Worm (Caenorhabditis elegans): ENCODE results near the gene srg-11.

srg-11 gene

DNA sequence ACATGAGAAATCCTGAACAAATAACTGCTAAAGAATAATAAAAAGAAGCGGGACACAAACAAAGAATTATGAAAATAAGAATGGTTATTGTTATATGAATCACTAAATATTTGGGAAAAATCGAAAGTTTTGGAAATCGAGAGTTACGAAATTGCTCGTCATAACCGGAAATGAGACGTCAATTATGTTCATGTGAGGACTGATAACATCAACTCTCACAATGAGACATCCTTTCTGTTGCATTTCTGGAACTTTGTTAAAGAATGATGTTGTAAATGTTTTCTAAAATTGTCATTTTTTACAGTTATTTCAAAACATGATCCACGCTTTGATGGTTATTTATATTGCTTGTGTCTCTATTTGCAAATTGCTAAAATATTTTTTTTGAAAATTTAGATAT, 31.9 kb upstream of the srg-11 start, which contains the start of gene T23F11.6:
TSS of gene T23F11.6 (minus strand) at position 45 of the 400 bp plus-strand sequence.
- TF ChIP-seq lsy-2 (tag; optimal IDR thresholded peaks at IDR 0.05) (no peak), lin-32 (GFP tag; optimal IDR thresholded peaks at IDR 0.05) (no peak), unc-62 (GFP tag; optimal IDR thresholded peaks at IDR 0.05) (no peak), unc-39 (tag; optimal IDR thresholded peaks at IDR 0.05) (no peak), bed-3 (GFP tag; optimal IDR thresholded peaks at IDR 0.05) (no peak), elt-1 (tag; optimal IDR thresholded peaks at IDR 0.05; ENCODE audit: borderline replicate concordance, insufficient read depth) (no peak), ceh-39 (tag; optimal IDR thresholded peaks at IDR 0.05) (no peak), mab-5 (tag; optimal IDR thresholded peaks at IDR 0.05) (no peak), unc-120 (tag; optimal IDR thresholded peaks at IDR 0.05; ENCODE audit: poor library complexity, severe bottlenecking) (no peak), elt-3 (tag; optimal IDR thresholded peaks at IDR 0.05) (no peak), mls-2 (tag; optimal IDR thresholded peaks at IDR 0.05) (no peak), ceh-83 (GFP tag; optimal IDR thresholded peaks at IDR 0.05) (no peak)

DNA sequence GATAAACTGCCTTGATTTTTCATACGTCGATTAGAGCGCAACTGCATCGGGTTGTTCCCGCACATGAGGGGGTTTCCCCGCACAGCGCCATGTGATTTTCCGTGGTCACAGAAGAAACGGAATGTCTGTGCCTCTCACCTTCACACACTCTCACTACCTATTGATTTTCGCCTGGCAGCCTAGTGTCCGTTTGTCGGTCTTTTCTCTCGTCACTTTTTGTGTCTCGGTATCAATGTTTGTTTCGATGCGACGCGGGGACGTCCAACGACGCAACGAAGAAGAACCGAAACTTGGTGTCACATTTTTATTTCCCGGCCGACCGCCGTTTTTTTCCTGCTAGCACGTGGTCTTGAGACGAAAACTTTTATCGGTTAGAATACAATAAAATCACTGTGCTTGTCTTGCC, 30.4 kb upstream of the srg-11 start:
- no peak for TF ChIP-seq unc-39 (tag; optimal IDR thresholded peaks at IDR 0.05)
- TF ChIP-seq mab-5 (tag; optimal IDR thresholded peaks at IDR 0.05), result no peak
- no peak for TF ChIP-seq bed-3 (GFP tag; optimal IDR thresholded peaks at IDR 0.05)
- no peak for TF ChIP-seq nhr-76 (tag; optimal IDR thresholded peaks at IDR 0.05)
- peak; percentile 58 for TF ChIP-seq M03D4.4 (tag; optimal IDR thresholded peaks at IDR 0.05)
- no peak for TF ChIP-seq nhr-2 (tag; optimal IDR thresholded peaks at IDR 0.05)
- TF ChIP-seq ztf-11 (tag; optimal IDR thresholded peaks at IDR 0.05), result peak; percentile 32
- TF ChIP-seq ceh-43 (GFP tag; optimal IDR thresholded peaks at IDR 0.05), result no peak
- peak; percentile 58 for TF ChIP-seq unc-120 (tag; optimal IDR thresholded peaks at IDR 0.05; ENCODE audit: poor library complexity, severe bottlenecking)
- no peak for TF ChIP-seq sem-2 (GFP tag; optimal IDR thresholded peaks at IDR 0.05)
- TF ChIP-seq nhr-28 (tag; optimal IDR thresholded peaks at IDR 0.05), result no peak
- no peak for TF ChIP-seq flh-1 (GFP tag; optimal IDR thresholded peaks at IDR 0.05)
- peak; percentile 85 for TF ChIP-seq mep-1 (tag; optimal IDR thresholded peaks at IDR 0.05)
- TF ChIP-seq zip-8 (tag; optimal IDR thresholded peaks at IDR 0.05), result no peak
- no peak for TF ChIP-seq snpc-4 (tag; optimal IDR thresholded peaks at IDR 0.05)
- peak; percentile 60 for TF ChIP-seq ces-1 (GFP tag; optimal IDR thresholded peaks at IDR 0.05)
- TF ChIP-seq hlh-1 (tag; optimal IDR thresholded peaks at IDR 0.05), result peak; percentile 90
- TF ChIP-seq ceh-39 (tag; optimal IDR thresholded peaks at IDR 0.05), result peak; percentile 3
- no peak for TF ChIP-seq mls-2 (tag; optimal IDR thresholded peaks at IDR 0.05)
- TF ChIP-seq drap-1 (GFP tag; optimal IDR thresholded peaks at IDR 0.05), result peak; percentile 50
- peak; percentile 75 for TF ChIP-seq elt-3 (tag; optimal IDR thresholded peaks at IDR 0.05)
- no peak for TF ChIP-seq lin-32 (GFP tag; optimal IDR thresholded peaks at IDR 0.05)
- TF ChIP-seq elt-1 (tag; optimal IDR thresholded peaks at IDR 0.05; ENCODE audit: borderline replicate concordance, insufficient read depth), result no peak
- peak; percentile 83 for TF ChIP-seq unc-62 (GFP tag; optimal IDR thresholded peaks at IDR 0.05)
- TF ChIP-seq ceh-83 (GFP tag; optimal IDR thresholded peaks at IDR 0.05), result no peak
- TF ChIP-seq nhr-12 (tag; optimal IDR thresholded peaks at IDR 0.05), result no peak
- no peak for TF ChIP-seq tbx-8 (GFP tag; optimal IDR thresholded peaks at IDR 0.05)
- peak; percentile 42 for TF ChIP-seq lin-13 (tag; optimal IDR thresholded peaks at IDR 0.05)
- TF ChIP-seq blmp-1 (tag; optimal IDR thresholded peaks at IDR 0.05), result no peak
- peak; percentile 27 for TF ChIP-seq ham-2 (GFP tag; optimal IDR thresholded peaks at IDR 0.05)
- no peak for TF ChIP-seq sptf-1 (tag; optimal IDR thresholded peaks at IDR 0.05)
- peak; percentile 90 for TF ChIP-seq nhr-237 (tag; optimal IDR thresholded peaks at IDR 0.05)
- peak; percentile 68 for TF ChIP-seq lsy-2 (tag; optimal IDR thresholded peaks at IDR 0.05)
- peak; percentile 92 for TF ChIP-seq pha-4 (tag; optimal IDR thresholded peaks at IDR 0.05)
- TF ChIP-seq cnd-1 (tag; optimal IDR thresholded peaks at IDR 0.05), result no peak

DNA sequence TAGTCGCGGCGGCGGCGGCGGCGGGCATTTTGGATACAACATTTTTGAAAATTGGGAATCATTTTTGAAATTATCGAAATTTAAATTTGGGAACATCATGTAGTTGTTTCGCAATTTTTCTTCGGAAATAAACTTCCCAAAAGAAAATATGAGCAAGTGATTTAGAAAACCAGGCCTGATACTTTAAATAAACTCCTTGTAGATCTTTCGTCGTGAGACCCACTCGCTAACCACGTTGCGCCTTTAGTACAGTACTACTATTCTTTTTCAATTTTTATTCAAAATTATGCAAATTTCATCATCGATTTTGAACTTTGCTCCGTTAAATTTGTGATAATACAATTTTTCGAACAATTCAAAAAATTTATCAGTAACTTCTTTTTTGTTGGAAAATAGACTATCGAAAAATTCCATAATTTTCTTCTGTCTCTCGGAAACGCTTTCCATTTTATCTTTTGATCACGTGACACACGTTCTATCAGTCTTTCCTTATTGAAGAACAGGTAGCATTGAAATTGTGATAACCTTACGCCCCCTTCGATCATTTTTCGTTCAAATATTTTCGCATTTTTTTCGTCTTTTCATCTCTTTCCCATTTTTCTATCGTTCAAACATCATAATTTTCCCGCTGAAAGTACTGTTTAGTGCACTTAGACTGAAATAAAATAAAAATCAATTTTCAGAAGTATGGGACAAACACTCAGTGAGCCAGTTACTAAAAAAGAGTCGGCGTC, 29.8 kb upstream of the srg-11 start, which contains the start of gene ppm-2:
TSS of gene ppm-2 (plus strand) at position 684 of the 734 bp plus-strand sequence.
- no peak for TF ChIP-seq pha-4 (tag; optimal IDR thresholded peaks at IDR 0.05)
- TF ChIP-seq unc-120 (tag; optimal IDR thresholded peaks at IDR 0.05; ENCODE audit: poor library complexity, severe bottlenecking), result no peak
- no peak for TF ChIP-seq nhr-237 (tag; optimal IDR thresholded peaks at IDR 0.05)
- TF ChIP-seq mab-5 (tag; optimal IDR thresholded peaks at IDR 0.05), result no peak
- no peak for TF ChIP-seq hlh-1 (tag; optimal IDR thresholded peaks at IDR 0.05)
- no peak for TF ChIP-seq bed-3 (GFP tag; optimal IDR thresholded peaks at IDR 0.05)
- TF ChIP-seq ceh-43 (GFP tag; optimal IDR thresholded peaks at IDR 0.05), result no peak
- no peak for TF ChIP-seq nhr-12 (tag; optimal IDR thresholded peaks at IDR 0.05)
- TF ChIP-seq nhr-28 (tag; optimal IDR thresholded peaks at IDR 0.05), result no peak
- no peak for TF ChIP-seq blmp-1 (tag; optimal IDR thresholded peaks at IDR 0.05)
- no peak for TF ChIP-seq tbx-8 (GFP tag; optimal IDR thresholded peaks at IDR 0.05)
- TF ChIP-seq unc-62 (GFP tag; optimal IDR thresholded peaks at IDR 0.05), result no peak
- no peak for TF ChIP-seq cnd-1 (tag; optimal IDR thresholded peaks at IDR 0.05)
- TF ChIP-seq ces-1 (GFP tag; optimal IDR thresholded peaks at IDR 0.05), result no peak
- no peak for TF ChIP-seq unc-39 (tag; optimal IDR thresholded peaks at IDR 0.05)
- TF ChIP-seq sptf-1 (tag; optimal IDR thresholded peaks at IDR 0.05), result no peak
- TF ChIP-seq ztf-11 (tag; optimal IDR thresholded peaks at IDR 0.05), result no peak
